Worm (Caenorhabditis elegans) whole organism, L1 larva: Measurements from ENCODE around the gene gst-35.
A peak's percentile ranks its signal among the peaks of the same experiment; 100 is the strongest.

Experiments used
- F16B12.6 ChIP-seq: fragments of 150-350 bp; optimal IDR thresholded peaks from 2 replicates; lab custom pipeline; 2014; ENCODE audit warnings: missing biosample characterization, missing genetic modification characterization
- aha-1 ChIP-seq: fragments of 150-350 bp; optimal IDR thresholded peaks from 2 replicates; lab custom pipeline; 2014; ENCODE audit warnings: missing biosample characterization, missing genetic modification characterization
- ama-1 ChIP-seq: fragments of 150-350 bp; optimal IDR thresholded peaks from 2 replicates; lab custom pipeline; 2014
- blmp-1 ChIP-seq: fragments of 150-350 bp; optimal IDR thresholded peaks from 2 replicates; lab custom pipeline; 2014; ENCODE audit warnings: missing biosample characterization, missing genetic modification characterization
- ceh-90 ChIP-seq: sonication (generic microtip); optimal IDR thresholded peaks from 2 replicates; lab custom pipeline; 2016; ENCODE audit warnings: missing genetic modification characterization, missing compliant biosample characterization
- dpl-1 ChIP-seq, 3 experiments: fragments of 150-350 bp in 2 of 3; sonication (generic microtip) in 1 of 3; optimal IDR thresholded peaks; 2 replicates each; lab custom pipeline; 2014 to 2017; ENCODE audit warnings: missing biosample characterization in 3 of 3, missing genetic modification characterization in 3 of 3, missing genetic modification reagents in 3 of 3
- dsc-1 ChIP-seq: sonication (generic microtip); optimal IDR thresholded peaks from 2 replicates; lab custom pipeline; 2016; ENCODE audit warnings: mild to moderate bottlenecking, missing genetic modification characterization, missing compliant biosample characterization
- efl-1 ChIP-seq, 4 experiments: fragments of 150-350 bp; optimal IDR thresholded peaks in 3 of 4; peaks in 1 of 4; 1 replicate in 1 of 4; 2 replicates in 3 of 4; lab custom pipeline; 2014; ENCODE audit warnings: missing biosample characterization in 2 of 4, missing genetic modification characterization in 2 of 4, missing genetic modification reagents in 2 of 4
- efl-3 ChIP-seq: fragments of 200-800 bp; sonication (Bioruptor generic); optimal IDR thresholded peaks from 2 replicates; lab custom pipeline; 2018; ENCODE audit warnings: mild to moderate bottlenecking, missing genetic modification characterization, missing compliant biosample characterization
- egl-27 ChIP-seq, 2 experiments: fragments of 150-350 bp in 1 of 2; sonication (generic microtip); optimal IDR thresholded peaks; 3 replicates each; lab custom pipeline; 2017 to 2018; ENCODE audit warnings: missing biosample characterization in 2 of 2, missing genetic modification characterization in 2 of 2, missing genetic modification reagents in 2 of 2
- elt-2 ChIP-seq: sonication (generic microtip); optimal IDR thresholded peaks from 2 replicates; lab custom pipeline; 2016; ENCODE audit warnings: missing genetic modification characterization, mild to moderate bottlenecking, inconsistent platforms, missing compliant biosample characterization, missing genetic modification reagents
- elt-3 ChIP-seq, 6 experiments: fragments of 150-350 bp in 1 of 6; sonication (generic microtip); optimal IDR thresholded peaks; 2 replicates each; lab custom pipeline; 2017 to 2018; ENCODE audit warnings: missing biosample characterization in 6 of 6, missing genetic modification characterization in 6 of 6, inconsistent platforms in 1 of 6
- fkh-4 ChIP-seq: sonication (generic microtip); optimal IDR thresholded peaks from 2 replicates; lab custom pipeline; 2016; ENCODE audit warnings: missing compliant biosample characterization, missing genetic modification characterization, borderline replicate concordance
- fos-1 ChIP-seq: fragments of 150-350 bp; optimal IDR thresholded peaks from 2 replicates; lab custom pipeline; 2014; ENCODE audit warnings: missing biosample characterization, missing genetic modification characterization
- grh-1 ChIP-seq: fragments of 200-800 bp; sonication (Bioruptor generic); IDR thresholded peaks from 2 replicates; pipeline ENCODE4 v1.3.6; 2022; ENCODE audit warnings: missing genetic modification reagents, missing genetic modification characterization, missing compliant biosample characterization
- hlh-17 ChIP-seq: fragments of 200-800 bp; sonication (Bioruptor generic); optimal IDR thresholded peaks from 2 replicates; lab custom pipeline; 2018; ENCODE audit warnings: missing genetic modification characterization, mild to moderate bottlenecking, missing compliant biosample characterization, moderate library complexity, borderline replicate concordance
- lin-13 ChIP-seq: fragments of 150-350 bp; optimal IDR thresholded peaks from 2 replicates; lab custom pipeline; 2014; ENCODE audit warnings: missing biosample characterization, missing genetic modification reagents, missing genetic modification characterization
- lin-14 ChIP-seq: fragments of 200-800 bp; sonication (Bioruptor generic); optimal IDR thresholded peaks from 2 replicates; lab custom pipeline; 2018; ENCODE audit warnings: mild to moderate bottlenecking, missing genetic modification characterization, moderate library complexity, missing compliant biosample characterization
- lin-35 ChIP-seq, 2 experiments: fragments of 150-350 bp; optimal IDR thresholded peaks; 2 replicates each; lab custom pipeline; 2014; ENCODE audit warnings: missing biosample characterization in 2 of 2, missing genetic modification characterization in 2 of 2, missing genetic modification reagents in 2 of 2
- lir-3 ChIP-seq: sonication (generic microtip); optimal IDR thresholded peaks from 2 replicates; lab custom pipeline; 2016; ENCODE audit warnings: mild to moderate bottlenecking, missing genetic modification characterization, moderate library complexity, missing compliant biosample characterization; ENCODE audit not compliant: poor library complexity
- lsy-2 ChIP-seq, 2 experiments: fragments of 150-350 bp; optimal IDR thresholded peaks; 2 replicates each; lab custom pipeline; 2014; ENCODE audit warnings: missing biosample characterization in 2 of 2, missing genetic modification characterization in 2 of 2
- mab-9 ChIP-seq: fragments of 200-800 bp; sonication (Bioruptor generic); IDR thresholded peaks from 2 replicates; pipeline ENCODE4 v1.3.6; 2022; ENCODE audit warnings: missing genetic modification reagents, missing genetic modification characterization, missing compliant biosample characterization
- mdl-1 ChIP-seq, 2 experiments: fragments of 150-350 bp; optimal IDR thresholded peaks; 2 replicates each; lab custom pipeline; 2014 to 2017; ENCODE audit warnings: missing biosample characterization in 2 of 2, missing genetic modification characterization in 2 of 2, inconsistent platforms in 1 of 2
- mep-1 ChIP-seq: fragments of 150-350 bp; optimal IDR thresholded peaks from 2 replicates; lab custom pipeline; 2014; ENCODE audit warnings: missing biosample characterization, missing genetic modification characterization
- nhr-12 ChIP-seq: sonication (generic microtip); optimal IDR thresholded peaks from 2 replicates; lab custom pipeline; 2017; ENCODE audit warnings: missing biosample characterization, missing genetic modification characterization
- nhr-19 ChIP-seq: fragments of 200-800 bp; sonication (Bioruptor generic); conservative IDR thresholded peaks from 2 replicates; pipeline ENCODE4 v1.3.6; 2022; ENCODE audit warnings: missing genetic modification characterization, missing compliant biosample characterization
- nhr-20 ChIP-seq: sonication (generic microtip); optimal IDR thresholded peaks from 2 replicates; lab custom pipeline; 2016; ENCODE audit warnings: mild to moderate bottlenecking, missing genetic modification characterization, missing compliant biosample characterization
- nhr-237 ChIP-seq: fragments of 150-350 bp; optimal IDR thresholded peaks from 2 replicates; lab custom pipeline; 2014; ENCODE audit warnings: missing biosample characterization, missing genetic modification characterization
- nhr-47 ChIP-seq: sonication (generic microtip); optimal IDR thresholded peaks from 2 replicates; lab custom pipeline; 2016; ENCODE audit warnings: mild to moderate bottlenecking, missing genetic modification characterization, moderate library complexity, missing compliant biosample characterization
- nhr-71 ChIP-seq: sonication (generic microtip); optimal IDR thresholded peaks from 2 replicates; lab custom pipeline; 2016; ENCODE audit warnings: mild to moderate bottlenecking, missing genetic modification characterization, moderate library complexity, missing compliant biosample characterization
- nhr-77 ChIP-seq: fragments of 150-350 bp; optimal IDR thresholded peaks from 2 replicates; lab custom pipeline; 2014; ENCODE audit warnings: missing biosample characterization, missing genetic modification characterization
- nhr-85 ChIP-seq: sonication (generic microtip); peaks from one replicate; lab custom pipeline; 2016; ENCODE audit warnings: missing genetic modification characterization, inconsistent platforms, missing compliant biosample characterization
- nhr-90 ChIP-seq: sonication (generic microtip); optimal IDR thresholded peaks from 2 replicates; lab custom pipeline; 2016; ENCODE audit warnings: mild to moderate bottlenecking, missing genetic modification characterization, missing compliant biosample characterization; ENCODE audit not compliant: poor library complexity
- rnt-1 ChIP-seq: sonication (generic microtip); optimal IDR thresholded peaks from 2 replicates; lab custom pipeline; 2016; ENCODE audit warnings: mild to moderate bottlenecking, missing genetic modification characterization, moderate library complexity, missing compliant biosample characterization
- snu-23 ChIP-seq: sonication (generic microtip); optimal IDR thresholded peaks from 2 replicates; lab custom pipeline; 2016; ENCODE audit warnings: missing genetic modification characterization, missing compliant biosample characterization
- sox-4 ChIP-seq: sonication (generic microtip); optimal IDR thresholded peaks from 2 replicates; lab custom pipeline; 2016; ENCODE audit warnings: missing genetic modification characterization, missing compliant biosample characterization
- swsn-7 ChIP-seq: sonication (generic microtip); optimal IDR thresholded peaks from 2 replicates; lab custom pipeline; 2016; ENCODE audit warnings: missing genetic modification characterization, missing compliant biosample characterization
- tbx-2 ChIP-seq: sonication (generic microtip); optimal IDR thresholded peaks from 2 replicates; lab custom pipeline; 2016; ENCODE audit warnings: missing genetic modification characterization, missing compliant biosample characterization
- tlp-1 ChIP-seq: fragments of 150-350 bp; optimal IDR thresholded peaks from 2 replicates; lab custom pipeline; 2014; ENCODE audit warnings: missing biosample characterization, missing genetic modification characterization
- unc-130 ChIP-seq: fragments of 150-350 bp; optimal IDR thresholded peaks from 2 replicates; lab custom pipeline; 2017; ENCODE audit warnings: missing biosample characterization, missing genetic modification characterization, inconsistent platforms
- unc-62 ChIP-seq: fragments of 150-350 bp; optimal IDR thresholded peaks from 2 replicates; lab custom pipeline; 2014; ENCODE audit warnings: missing biosample characterization, missing genetic modification reagents, missing genetic modification characterization
- vab-15 ChIP-seq: sonication (generic microtip); optimal IDR thresholded peaks from 2 replicates; lab custom pipeline; 2017; ENCODE audit warnings: missing genotype, mild to moderate bottlenecking, missing genetic modification characterization, missing compliant biosample characterization
- xbp-1 ChIP-seq: sonication (generic microtip); optimal IDR thresholded peaks from 2 replicates; lab custom pipeline; 2016; ENCODE audit warnings: missing genetic modification characterization, missing compliant biosample characterization
- zag-1 ChIP-seq: fragments of 150-350 bp; optimal IDR thresholded peaks from 2 replicates; lab custom pipeline; 2014; ENCODE audit warnings: missing biosample characterization, missing genetic modification characterization
- zip-4 ChIP-seq: fragments of 200-800 bp; sonication (Bioruptor generic); optimal IDR thresholded peaks from 2 replicates; lab custom pipeline; 2018; ENCODE audit warnings: mild to moderate bottlenecking, missing genetic modification characterization, moderate library complexity, missing compliant biosample characterization
- ztf-4 ChIP-seq: fragments of 150-350 bp; optimal IDR thresholded peaks from 2 replicates; lab custom pipeline; 2014; ENCODE audit warnings: missing biosample characterization, missing genetic modification characterization

Gene gst-35

ce11 chrII:15207562-15207961 lies 22.4 kb upstream of the gst-35 start:
- TF ChIP-seq elt-2 (tag; lab: Kevin White, UChicago) (peak; percentile 37), blmp-1 (tag; lab: Kevin White, UChicago) (peak; percentile 5), efl-3 (no peak), lin-13 (no peak)

- TF ChIP-seq efl-1 (optimal IDR thresholded peaks at IDR 0.05; lab: Kevin White, UChicago) (no peak), efl-1 (GFP tag; optimal IDR thresholded peaks at IDR 0.05 in 1 of 2; lab: Kevin White, UChicago) (peak in 1 of 2 experiments; percentile 87), nhr-19 (0 out of 2 replicates have a peak, but pooled peaks have one; percentile 4), lin-14 (GFP tag; lab: Kevin White, UChicago) (peak; percentile 17), tlp-1 (tag; lab: Kevin White, UChicago) (no peak), nhr-77 (tag; lab: Kevin White, UChicago) (peak; percentile 60), nhr-20 (tag; lab: Kevin White, UChicago) (no peak)
Observed at ce11 chrII:15206234-15206633, 21.0 kb upstream of the gst-35 start.

DNA sequence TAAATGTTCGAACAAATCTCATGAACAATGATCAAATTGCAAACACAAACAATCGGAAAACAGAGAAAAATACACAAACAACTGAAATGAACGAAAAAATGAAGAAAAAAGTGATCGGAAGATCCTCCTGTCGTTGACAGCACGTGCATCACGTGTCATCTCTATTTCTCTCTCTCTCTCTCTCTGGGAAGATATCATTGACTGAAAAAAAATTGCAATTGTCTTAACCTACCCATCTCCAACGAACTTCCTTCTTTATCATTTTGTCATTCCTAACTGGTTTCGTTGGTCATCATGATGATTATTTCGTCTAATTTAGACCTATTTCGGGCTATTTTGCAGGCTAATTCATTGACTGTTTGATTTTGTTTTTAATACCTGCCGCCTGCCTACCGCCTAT lies 20.2 kb upstream of the gst-35 start:
- TF ChIP-seq snu-23 (GFP tag; lab: Kevin White, UChicago) (peak; percentile 84), swsn-7 (tag; lab: Kevin White, UChicago) (no peak), dsc-1 (no peak), tbx-2 (tag; lab: Kevin White, UChicago) (peak; percentile 76), nhr-90 (peak; percentile 56), nhr-12 (no peak), nhr-19 (peak; percentile 56), nhr-237 (tag; lab: Kevin White, UChicago) (no peak), F16B12.6 (no peak), zag-1 (tag; lab: Kevin White, UChicago) (no peak), grh-1 (GFP tag; lab: Robert Waterston, UW) (peak; percentile 74), rnt-1 (tag; lab: Kevin White, UChicago) (peak; percentile 36), aha-1 (tag; lab: Kevin White, UChicago) (no peak), mdl-1 (tag; optimal IDR thresholded peaks at IDR 0.05; lab: Kevin White, UChicago) (peak in 1 of 2 experiments; percentile 83), nhr-47 (tag; lab: Kevin White, UChicago) (peak; percentile 38), fos-1 (tag; lab: Kevin White, UChicago) (no peak), lin-35 (GFP tag; optimal IDR thresholded peaks at IDR 0.05; lab: Kevin White, UChicago) (peak; percentile 24 to 71), sox-4 (tag; lab: Kevin White, UChicago) (no peak), blmp-1 (tag; lab: Kevin White, UChicago) (peak; percentile 34), mab-9 (no peak), ama-1 (lab: Kevin White, UChicago) (no peak), egl-27 (tag; optimal IDR thresholded peaks at IDR 0.05; lab: Kevin White, UChicago) (no peak), ztf-4 (no peak), nhr-85 (peak; percentile 93), lin-14 (GFP tag; lab: Kevin White, UChicago) (peak; percentile 81), lir-3 (tag; lab: Kevin White, UChicago) (peak; percentile 76), elt-3 (tag; optimal IDR thresholded peaks at IDR 0.05; lab: Kevin White, UChicago) (peak in 3 of 6 experiments; percentile 57 to 81 (median 80)), nhr-71 (tag; lab: Kevin White, UChicago) (peak; percentile 84), nhr-20 (tag; lab: Kevin White, UChicago) (peak; percentile 80), lsy-2 (tag; optimal IDR thresholded peaks at IDR 0.05; lab: Kevin White, UChicago) (peak; percentile 44 to 60), mep-1 (tag; lab: Kevin White, UChicago) (no peak), unc-130 (tag; lab: Kevin White, UChicago) (peak; percentile 18), vab-15 (tag; lab: Kevin White, UChicago) (peak; percentile 62), elt-2 (tag; lab: Kevin White, UChicago) (no peak), xbp-1 (no peak), zip-4 (GFP tag; lab: Kevin White, UChicago) (no peak), ceh-90 (tag; lab: Kevin White, UChicago) (no peak), unc-62 (GFP tag; lab: Kevin White, UChicago) (no peak), efl-1 (optimal IDR thresholded peaks at IDR 0.05; lab: Kevin White, UChicago) (peak; percentile 20 to 21), efl-1 (GFP tag; optimal IDR thresholded peaks at IDR 0.05 in 1 of 2; lab: Kevin White, UChicago) (peak; percentile 29), fkh-4 (tag; lab: Kevin White, UChicago) (no peak), hlh-17 (GFP tag; lab: Kevin White, UChicago) (no peak), dpl-1 (GFP tag; optimal IDR thresholded peaks at IDR 0.05; lab: Kevin White, UChicago) (peak in 2 of 3 experiments; percentile 23 to 56)
